Worm (Caenorhabditis elegans) whole organism, L2 larva: ENCODE measurements around the gene C18D11.1.

Experiments used
- ama-1 ChIP-seq: fragments of 150-350 bp; optimal IDR thresholded peaks from 2 replicates; lab custom pipeline; 2018; ENCODE audit warnings: inconsistent platforms
- blmp-1 ChIP-seq: sonication (generic microtip); optimal IDR thresholded peaks from 2 replicates; lab custom pipeline; 2017; ENCODE audit warnings: missing genetic modification characterization, mild to moderate bottlenecking, missing compliant biosample characterization, antibody characterized with exemption, moderate library complexity; ENCODE audit not compliant: insufficient read depth
- mdl-1 ChIP-seq, 2 experiments: fragments of 150-350 bp in 1 of 2; sonication (generic microtip) in 1 of 2; optimal IDR thresholded peaks; 2 replicates each; lab custom pipeline; 2017; ENCODE audit warnings: missing biosample characterization in 2 of 2, missing genetic modification characterization in 2 of 2
- zag-1 ChIP-seq: fragments of 150-350 bp; optimal IDR thresholded peaks from 2 replicates; lab custom pipeline; 2014; ENCODE audit warnings: missing biosample characterization, missing genetic modification characterization
- ztf-11 ChIP-seq: sonication (generic microtip); optimal IDR thresholded peaks from 2 replicates; lab custom pipeline; 2017; ENCODE audit warnings: missing biosample characterization, missing genetic modification characterization

DNA sequence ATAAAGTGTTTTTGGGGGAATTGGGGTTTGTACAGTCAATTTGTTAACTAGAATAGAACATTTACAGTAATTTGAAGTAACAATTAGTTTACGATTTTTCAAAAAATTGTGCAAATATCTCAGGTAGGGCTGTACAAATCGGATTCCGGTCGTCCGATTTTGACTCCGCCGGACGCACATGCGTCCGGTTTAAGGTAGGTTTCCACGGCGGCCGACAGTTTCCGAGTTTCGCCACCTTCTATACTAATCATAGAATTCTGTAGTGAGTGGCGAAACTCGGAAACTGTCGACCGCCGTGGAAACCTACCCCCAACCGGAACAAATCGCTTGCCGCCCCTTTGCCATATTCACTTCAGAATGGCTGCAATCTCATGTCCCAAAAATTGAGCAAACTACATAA is 26.9 kb upstream of the C18D11.1 start:
- TF ChIP-seq blmp-1 (tag; lab: Kevin White, UChicago) (no peak), zag-1 (tag; lab: Kevin White, UChicago) (no peak), mdl-1 (tag; optimal IDR thresholded peaks at IDR 0.05; lab: Kevin White, UChicago) (no peak), ama-1 (lab: Kevin White, UChicago) (no peak), ztf-11 (no peak)
